Worm (Caenorhabditis elegans): ENCODE data around the gene vms-1.

The vms-1 gene

ce11 chrIII:8132496-8132895 is 44.2 kb downstream of the vms-1 start:
- TF ChIP-seq mdl-1 (tag; optimal IDR thresholded peaks at IDR 0.05) (no peak), ceh-28 (tag; optimal IDR thresholded peaks at IDR 0.05) (no peak), pha-4 (tag; optimal IDR thresholded peaks at IDR 0.05) (peak; percentile 85)

- TF ChIP-seq pqm-1 (tag; optimal IDR thresholded peaks at IDR 0.05) (no peak), nhr-28 (tag; optimal IDR thresholded peaks at IDR 0.05) (no peak), mdl-1 (tag; optimal IDR thresholded peaks at IDR 0.05) (no peak), lin-39 (tag; optimal IDR thresholded peaks at IDR 0.05) (no peak), elt-2 (tag; optimal IDR thresholded peaks at IDR 0.05) (peak; percentile 20), R02D3.7 (tag; optimal IDR thresholded peaks at IDR 0.05) (no peak), nhr-76 (tag; optimal IDR thresholded peaks at IDR 0.05) (no peak), ceh-16 (tag; optimal IDR thresholded peaks at IDR 0.05) (no peak), aly-2 (tag; optimal IDR thresholded peaks at IDR 0.05) (no peak), nhr-25 (tag; optimal IDR thresholded peaks at IDR 0.05) (no peak), nhr-23 (tag; optimal IDR thresholded peaks at IDR 0.05) (no peak), nhr-67 (tag; optimal IDR thresholded peaks at IDR 0.05) (no peak), pha-4 (tag; optimal IDR thresholded peaks at IDR 0.05) (peak; percentile 76), ZK546.5 (tag; optimal IDR thresholded peaks at IDR 0.05) (no peak)
These were observed 45.0 kb downstream of the vms-1 start, which contains the start of gene C14B9.2 for ce11 chrIII:8133346-8133745. TSS of gene C14B9.2 (plus strand) at chrIII:8133665.

ce11 chrIII:8136517-8137099 is 48.3 kb downstream of the vms-1 start:
- no peak for TF ChIP-seq nhr-76 (tag; optimal IDR thresholded peaks at IDR 0.05)
- no peak for TF ChIP-seq mml-1 (tag; optimal IDR thresholded peaks at IDR 0.05)
- no peak for TF ChIP-seq R02D3.7 (tag; optimal IDR thresholded peaks at IDR 0.05)
- no peak for TF ChIP-seq hmg-11 (tag; optimal IDR thresholded peaks at IDR 0.05)
- no peak for TF ChIP-seq ztf-4 (tag; optimal IDR thresholded peaks at IDR 0.05)
- no peak for TF ChIP-seq nhr-11 (tag; optimal IDR thresholded peaks at IDR 0.05)
- TF ChIP-seq mdl-1 (tag; optimal IDR thresholded peaks at IDR 0.05), result no peak
- TF ChIP-seq ceh-28 (tag; optimal IDR thresholded peaks at IDR 0.05), result peak; percentile 2
- peak; percentile 16 for TF ChIP-seq elt-2 (tag; optimal IDR thresholded peaks at IDR 0.05)
- peak; percentile 82 for TF ChIP-seq pha-4 (tag; optimal IDR thresholded peaks at IDR 0.05)
- no peak for TF ChIP-seq skn-1 (tag; optimal IDR thresholded peaks at IDR 0.05)
- no peak for TF ChIP-seq unc-62 (GFP tag; optimal IDR thresholded peaks at IDR 0.05)
- no peak for TF ChIP-seq zag-1 (tag; optimal IDR thresholded peaks at IDR 0.05)
- peak; percentile 80 for TF ChIP-seq aly-2 (tag; optimal IDR thresholded peaks at IDR 0.05)

ce11 chrIII:8137777-8138176 is 49.4 kb downstream of the vms-1 start, which contains the start of gene hsp-12.2:
TSS of gene hsp-12.2 (plus strand) at chrIII:8138077.
- peak; percentile 49 for TF ChIP-seq pha-4 (tag; optimal IDR thresholded peaks at IDR 0.05)
- TF ChIP-seq nhr-23 (tag; optimal IDR thresholded peaks at IDR 0.05), result no peak

All from whole organism, L3 larva.